Fruit fly (Drosophila melanogaster) whole organism, embryonic: ENCODE measurements around the gene Dup99B.

Experiments
- NC2β ChIP-seq: fragments of 200-800 bp; sonication (Bioruptor generic); optimal IDR thresholded peaks from 2 replicates; lab custom pipeline; 2016; ENCODE audit warnings: missing biosample characterization, missing genetic modification characterization
- ind ChIP-seq: fragments of 200-800 bp; sonication (Bioruptor generic); optimal IDR thresholded peaks from 3 replicates; lab custom pipeline; 2016; ENCODE audit warnings: missing biosample characterization, missing genetic modification characterization
- maf-S ChIP-seq: fragments of 200-800 bp; sonication (Bioruptor generic); optimal IDR thresholded peaks from 2 replicates; lab custom pipeline; 2016; ENCODE audit warnings: missing biosample characterization, missing genetic modification characterization

DNA sequence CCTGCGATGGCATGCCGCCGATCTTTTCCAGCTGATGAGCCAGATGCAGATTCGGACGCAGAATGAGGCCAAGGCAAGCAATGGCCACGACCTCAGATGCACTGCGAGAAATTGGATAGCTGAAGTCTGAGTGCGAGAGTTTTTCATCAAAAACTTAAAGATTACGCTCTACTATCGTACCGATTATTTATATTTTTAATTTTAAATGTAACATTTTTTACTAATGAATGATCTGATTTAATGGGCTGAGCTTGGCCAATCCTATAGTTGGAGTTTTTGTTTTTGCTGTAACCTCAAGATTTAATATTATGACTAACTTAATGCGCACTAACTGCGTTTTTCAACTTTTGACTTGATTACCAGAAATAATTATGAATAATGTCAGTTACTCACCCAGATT is 47.1 kb upstream of the Dup99B start:
- TF ChIP-seq NC2β (no peak), maf-S (no peak), ind (GFP tag; lab: Kevin White, UChicago) (no peak)
